Worm (Caenorhabditis elegans) whole organism, L1 larva: ENCODE data around the gene str-73.
A peak's percentile ranks its signal among the peaks of the same experiment; 100 is the strongest.

Experiments used
- C16A3.4 ChIP-seq: fragments of 150-350 bp; optimal IDR thresholded peaks from 2 replicates; lab custom pipeline; 2014; ENCODE audit warnings: missing biosample characterization, missing genetic modification characterization
- C34B4.2 ChIP-seq: sonication (generic microtip); optimal IDR thresholded peaks from 2 replicates; lab custom pipeline; 2017; ENCODE audit warnings: mild to moderate bottlenecking, missing genetic modification characterization, missing compliant biosample characterization
- F16B12.6 ChIP-seq: fragments of 150-350 bp; optimal IDR thresholded peaks from 2 replicates; lab custom pipeline; 2014; ENCODE audit warnings: missing biosample characterization, missing genetic modification characterization
- aha-1 ChIP-seq: fragments of 150-350 bp; optimal IDR thresholded peaks from 2 replicates; lab custom pipeline; 2014; ENCODE audit warnings: missing biosample characterization, missing genetic modification characterization
- ama-1 ChIP-seq: fragments of 150-350 bp; optimal IDR thresholded peaks from 2 replicates; lab custom pipeline; 2014
- blmp-1 ChIP-seq: fragments of 150-350 bp; optimal IDR thresholded peaks from 2 replicates; lab custom pipeline; 2014; ENCODE audit warnings: missing biosample characterization, missing genetic modification characterization
- ceh-90 ChIP-seq: sonication (generic microtip); optimal IDR thresholded peaks from 2 replicates; lab custom pipeline; 2016; ENCODE audit warnings: missing genetic modification characterization, missing compliant biosample characterization
- ces-1 ChIP-seq: fragments of 150-350 bp; optimal IDR thresholded peaks from 2 replicates; lab custom pipeline; 2014; ENCODE audit warnings: missing biosample characterization, missing genetic modification reagents, missing genetic modification characterization
- dpl-1 ChIP-seq, 3 experiments: fragments of 150-350 bp in 2 of 3; sonication (generic microtip) in 1 of 3; optimal IDR thresholded peaks; 2 replicates each; lab custom pipeline; 2014 to 2017; ENCODE audit warnings: missing biosample characterization in 3 of 3, missing genetic modification characterization in 3 of 3, missing genetic modification reagents in 3 of 3
- dsc-1 ChIP-seq: sonication (generic microtip); optimal IDR thresholded peaks from 2 replicates; lab custom pipeline; 2016; ENCODE audit warnings: mild to moderate bottlenecking, missing genetic modification characterization, missing compliant biosample characterization
- elt-2 ChIP-seq: sonication (generic microtip); optimal IDR thresholded peaks from 2 replicates; lab custom pipeline; 2016; ENCODE audit warnings: missing genetic modification characterization, mild to moderate bottlenecking, inconsistent platforms, missing compliant biosample characterization, missing genetic modification reagents
- ets-5 ChIP-seq: fragments of 200-800 bp; sonication (Bioruptor generic); IDR thresholded peaks from 2 replicates; pipeline ENCODE4 v1.3.6; 2022; ENCODE audit warnings: missing genetic modification characterization, missing compliant biosample characterization
- fos-1 ChIP-seq: fragments of 150-350 bp; optimal IDR thresholded peaks from 2 replicates; lab custom pipeline; 2014; ENCODE audit warnings: missing biosample characterization, missing genetic modification characterization
- grh-1 ChIP-seq: fragments of 200-800 bp; sonication (Bioruptor generic); IDR thresholded peaks from 2 replicates; pipeline ENCODE4 v1.3.6; 2022; ENCODE audit warnings: missing genetic modification reagents, missing genetic modification characterization, missing compliant biosample characterization
- hlh-4 ChIP-seq: sonication (generic microtip); optimal IDR thresholded peaks from 2 replicates; lab custom pipeline; 2016; ENCODE audit warnings: mild to moderate bottlenecking, missing genetic modification characterization, missing compliant biosample characterization
- isw-1 ChIP-seq: fragments of 200-800 bp; sonication (Bioruptor generic); IDR thresholded peaks from 2 replicates; pipeline ENCODE4 v1.3.6; 2022; ENCODE audit warnings: missing genetic modification characterization, missing compliant biosample characterization
- jun-1 ChIP-seq: fragments of 150-350 bp; optimal IDR thresholded peaks from 2 replicates; lab custom pipeline; 2014; ENCODE audit warnings: missing biosample characterization, missing genetic modification reagents, missing genetic modification characterization
- lin-15B ChIP-seq: fragments of 150-350 bp; sonication (generic microtip); optimal IDR thresholded peaks from 3 replicates; lab custom pipeline; 2014; ENCODE audit warnings: missing biosample characterization, missing genetic modification characterization
- lin-35 ChIP-seq, 2 experiments: fragments of 150-350 bp; optimal IDR thresholded peaks; 2 replicates each; lab custom pipeline; 2014; ENCODE audit warnings: missing biosample characterization in 2 of 2, missing genetic modification characterization in 2 of 2, missing genetic modification reagents in 2 of 2
- lir-3 ChIP-seq: sonication (generic microtip); optimal IDR thresholded peaks from 2 replicates; lab custom pipeline; 2016; ENCODE audit warnings: mild to moderate bottlenecking, missing genetic modification characterization, moderate library complexity, missing compliant biosample characterization; ENCODE audit not compliant: poor library complexity
- lsy-2 ChIP-seq, 2 experiments: fragments of 150-350 bp; optimal IDR thresholded peaks; 2 replicates each; lab custom pipeline; 2014; ENCODE audit warnings: missing biosample characterization in 2 of 2, missing genetic modification characterization in 2 of 2
- mdl-1 ChIP-seq, 2 experiments: fragments of 150-350 bp; optimal IDR thresholded peaks; 2 replicates each; lab custom pipeline; 2014 to 2017; ENCODE audit warnings: missing biosample characterization in 2 of 2, missing genetic modification characterization in 2 of 2, inconsistent platforms in 1 of 2
- mef-2 ChIP-seq: fragments of 150-350 bp; optimal IDR thresholded peaks from 2 replicates; lab custom pipeline; 2014; ENCODE audit warnings: missing biosample characterization, missing genetic modification characterization
- mep-1 ChIP-seq: fragments of 150-350 bp; optimal IDR thresholded peaks from 2 replicates; lab custom pipeline; 2014; ENCODE audit warnings: missing biosample characterization, missing genetic modification characterization
- nhr-12 ChIP-seq: sonication (generic microtip); optimal IDR thresholded peaks from 2 replicates; lab custom pipeline; 2017; ENCODE audit warnings: missing biosample characterization, missing genetic modification characterization
- nhr-19 ChIP-seq: fragments of 200-800 bp; sonication (Bioruptor generic); conservative IDR thresholded peaks from 2 replicates; pipeline ENCODE4 v1.3.6; 2022; ENCODE audit warnings: missing genetic modification characterization, missing compliant biosample characterization
- nhr-20 ChIP-seq: sonication (generic microtip); optimal IDR thresholded peaks from 2 replicates; lab custom pipeline; 2016; ENCODE audit warnings: mild to moderate bottlenecking, missing genetic modification characterization, missing compliant biosample characterization
- nhr-237 ChIP-seq: fragments of 150-350 bp; optimal IDR thresholded peaks from 2 replicates; lab custom pipeline; 2014; ENCODE audit warnings: missing biosample characterization, missing genetic modification characterization
- nhr-28 ChIP-seq: fragments of 150-350 bp; optimal IDR thresholded peaks from 2 replicates; lab custom pipeline; 2014; ENCODE audit warnings: missing biosample characterization, missing genetic modification characterization
- nhr-47 ChIP-seq: sonication (generic microtip); optimal IDR thresholded peaks from 2 replicates; lab custom pipeline; 2016; ENCODE audit warnings: mild to moderate bottlenecking, missing genetic modification characterization, moderate library complexity, missing compliant biosample characterization
- nhr-71 ChIP-seq: sonication (generic microtip); optimal IDR thresholded peaks from 2 replicates; lab custom pipeline; 2016; ENCODE audit warnings: mild to moderate bottlenecking, missing genetic modification characterization, moderate library complexity, missing compliant biosample characterization
- nhr-77 ChIP-seq: fragments of 150-350 bp; optimal IDR thresholded peaks from 2 replicates; lab custom pipeline; 2014; ENCODE audit warnings: missing biosample characterization, missing genetic modification characterization
- nhr-84 ChIP-seq: sonication (generic microtip); optimal IDR thresholded peaks from 2 replicates; lab custom pipeline; 2017; ENCODE audit warnings: missing biosample characterization, missing genetic modification characterization
- nhr-90 ChIP-seq: sonication (generic microtip); optimal IDR thresholded peaks from 2 replicates; lab custom pipeline; 2016; ENCODE audit warnings: mild to moderate bottlenecking, missing genetic modification characterization, missing compliant biosample characterization; ENCODE audit not compliant: poor library complexity
- pag-3 ChIP-seq: sonication (generic microtip); optimal IDR thresholded peaks from 2 replicates; lab custom pipeline; 2017; ENCODE audit warnings: missing genetic modification characterization, mild to moderate bottlenecking, missing compliant biosample characterization, antibody characterized with exemption, borderline replicate concordance; ENCODE audit not compliant: insufficient read depth
- pax-3 ChIP-seq: fragments of 200-800 bp; sonication (Bioruptor generic); optimal IDR thresholded peaks from 2 replicates; lab custom pipeline; 2018; ENCODE audit warnings: mild to moderate bottlenecking, missing genetic modification characterization, moderate library complexity, missing compliant biosample characterization
- pqm-1 ChIP-seq: sonication (generic microtip); optimal IDR thresholded peaks from 3 replicates; lab custom pipeline; 2017; ENCODE audit warnings: missing biosample characterization, missing genetic modification characterization
- rnt-1 ChIP-seq: sonication (generic microtip); optimal IDR thresholded peaks from 2 replicates; lab custom pipeline; 2016; ENCODE audit warnings: mild to moderate bottlenecking, missing genetic modification characterization, moderate library complexity, missing compliant biosample characterization
- sox-4 ChIP-seq: sonication (generic microtip); optimal IDR thresholded peaks from 2 replicates; lab custom pipeline; 2016; ENCODE audit warnings: missing genetic modification characterization, missing compliant biosample characterization
- sptf-1 ChIP-seq: fragments of 150-350 bp; optimal IDR thresholded peaks from 2 replicates; lab custom pipeline; 2014; ENCODE audit warnings: missing biosample characterization, missing genetic modification characterization
- sup-37 ChIP-seq: fragments of 200-800 bp; sonication (Bioruptor generic); optimal IDR thresholded peaks from 2 replicates; lab custom pipeline; 2018; ENCODE audit warnings: mild to moderate bottlenecking, missing genetic modification characterization, missing compliant biosample characterization
- swsn-7 ChIP-seq: sonication (generic microtip); optimal IDR thresholded peaks from 2 replicates; lab custom pipeline; 2016; ENCODE audit warnings: missing genetic modification characterization, missing compliant biosample characterization
- tbx-2 ChIP-seq: sonication (generic microtip); optimal IDR thresholded peaks from 2 replicates; lab custom pipeline; 2016; ENCODE audit warnings: missing genetic modification characterization, missing compliant biosample characterization
- tlp-1 ChIP-seq: fragments of 150-350 bp; optimal IDR thresholded peaks from 2 replicates; lab custom pipeline; 2014; ENCODE audit warnings: missing biosample characterization, missing genetic modification characterization
- unc-86 ChIP-seq: sonication (generic microtip); optimal IDR thresholded peaks from 2 replicates; lab custom pipeline; 2016; ENCODE audit warnings: missing genetic modification characterization, missing compliant biosample characterization
- vab-15 ChIP-seq: sonication (generic microtip); optimal IDR thresholded peaks from 2 replicates; lab custom pipeline; 2017; ENCODE audit warnings: missing genotype, mild to moderate bottlenecking, missing genetic modification characterization, missing compliant biosample characterization
- xbp-1 ChIP-seq: sonication (generic microtip); optimal IDR thresholded peaks from 2 replicates; lab custom pipeline; 2016; ENCODE audit warnings: missing genetic modification characterization, missing compliant biosample characterization
- zag-1 ChIP-seq: fragments of 150-350 bp; optimal IDR thresholded peaks from 2 replicates; lab custom pipeline; 2014; ENCODE audit warnings: missing biosample characterization, missing genetic modification characterization
- ztf-11 ChIP-seq, 2 experiments: sonication (generic microtip); optimal IDR thresholded peaks; 2 replicates each; lab custom pipeline; 2016 to 2017; ENCODE audit warnings: missing genetic modification characterization in 2 of 2, missing biosample characterization in 1 of 2, missing compliant biosample characterization in 1 of 2

Gene str-73

ce11 chrV:16395739-16396138, 34.3 kb upstream of the str-73 start, which contains the start of gene F13A7.12:
F13A7.12 (plus strand) TSS chrV:16396039.
- TF ChIP-seq pax-3 = no peak
- TF ChIP-seq unc-86 (tag; lab: Kevin White, UChicago) = no peak
- TF ChIP-seq lir-3 (tag; lab: Kevin White, UChicago) = no peak
- no peak for TF ChIP-seq lin-15B (tag; lab: Kevin White, UChicago)
- TF ChIP-seq xbp-1 (tag; lab: Kevin White, UChicago) = no peak
- TF ChIP-seq mep-1 = no peak
- no peak for TF ChIP-seq elt-2 (tag; lab: Kevin White, UChicago)
- TF ChIP-seq dsc-1 (tag; lab: Kevin White, UChicago) = no peak
- no peak for TF ChIP-seq nhr-28 (tag; lab: Kevin White, UChicago)
- no peak for TF ChIP-seq nhr-84 (tag; lab: Kevin White, UChicago)
- no peak for TF ChIP-seq pqm-1 (tag; lab: Kevin White, UChicago)
- no peak for TF ChIP-seq sox-4 (tag; lab: Kevin White, UChicago)
- TF ChIP-seq ama-1 = no peak
- no peak for TF ChIP-seq grh-1 (GFP tag; lab: Robert Waterston, UW)
- no peak for TF ChIP-seq jun-1 (tag; lab: Kevin White, UChicago)
- TF ChIP-seq lin-35 (GFP tag; optimal IDR thresholded peaks at IDR 0.05; lab: Kevin White, UChicago) = no peak
- TF ChIP-seq C16A3.4 = no peak
- no peak for TF ChIP-seq blmp-1
- TF ChIP-seq, all 84 proteins: peak for 0

DNA sequence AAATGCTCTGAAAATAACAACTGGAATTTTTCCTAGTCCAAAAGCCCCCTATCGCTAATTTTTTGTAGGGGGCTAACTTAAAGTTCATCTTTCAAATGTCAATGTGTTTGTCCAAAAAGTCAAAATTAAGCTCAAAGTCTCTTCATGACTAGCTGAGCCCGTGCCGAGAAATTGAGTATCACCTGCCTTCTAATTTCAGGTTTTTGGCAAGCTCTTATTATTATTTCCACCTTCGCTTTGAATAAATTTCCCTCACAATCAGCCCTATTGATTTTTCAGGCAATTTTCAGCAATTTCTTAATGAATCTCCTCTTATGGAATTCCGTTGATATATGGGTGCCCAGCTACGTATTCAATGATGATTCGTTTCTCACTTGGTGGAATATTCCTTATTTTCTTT, 30.7 kb upstream of the str-73 start, which contains the start of gene sre-36:
sre-36 (plus strand) TSS at position 301 of the 400 bp plus-strand sequence.
- TF ChIP-seq ets-5 (GFP tag; lab: Robert Waterston, UW) (no peak), nhr-20 (tag; lab: Kevin White, UChicago) (no peak), ceh-90 (tag; lab: Kevin White, UChicago) (no peak), F16B12.6 (tag; lab: Kevin White, UChicago) (no peak), C34B4.2 (tag; lab: Kevin White, UChicago) (no peak), mdl-1 (tag; optimal IDR thresholded peaks at IDR 0.05; lab: Kevin White, UChicago) (no peak)

- TF ChIP-seq xbp-1 (tag; lab: Kevin White, UChicago) (peak; percentile 91), sup-37 (peak; percentile 85), nhr-77 (tag; lab: Kevin White, UChicago) (peak; percentile 1), ztf-11 (tag; optimal IDR thresholded peaks at IDR 0.05; lab: Kevin White, UChicago) (peak in 1 of 2 experiments; percentile 98), lsy-2 (tag; optimal IDR thresholded peaks at IDR 0.05; lab: Kevin White, UChicago) (peak; percentile 79 to 89), nhr-47 (tag; lab: Kevin White, UChicago) (peak; percentile 95), grh-1 (GFP tag; lab: Robert Waterston, UW) (peak; percentile 86), elt-2 (tag; lab: Kevin White, UChicago) (peak; percentile 81), nhr-28 (tag; lab: Kevin White, UChicago) (no peak), tbx-2 (tag; lab: Kevin White, UChicago) (peak; percentile 96), lin-15B (tag; lab: Kevin White, UChicago) (peak; percentile 64), mef-2 (tag; lab: Kevin White, UChicago) (no peak), aha-1 (tag; lab: Kevin White, UChicago) (no peak), dsc-1 (tag; lab: Kevin White, UChicago) (peak; percentile 96), nhr-71 (tag; lab: Kevin White, UChicago) (peak; percentile 95), nhr-19 (peak; percentile 91), nhr-90 (tag; lab: Kevin White, UChicago) (peak; percentile 97), nhr-237 (tag; lab: Kevin White, UChicago) (no peak), sptf-1 (tag; lab: Kevin White, UChicago) (no peak), tlp-1 (tag; lab: Kevin White, UChicago) (no peak), ces-1 (no peak), ets-5 (GFP tag; lab: Robert Waterston, UW) (no peak), unc-86 (tag; lab: Kevin White, UChicago) (peak; percentile 83), pax-3 (peak; percentile 94), nhr-12 (tag; lab: Kevin White, UChicago) (no peak), dpl-1 (GFP tag; optimal IDR thresholded peaks at IDR 0.05; lab: Kevin White, UChicago) (peak; percentile 95 to 98 (median 97)), lir-3 (tag; lab: Kevin White, UChicago) (peak; percentile 96), swsn-7 (tag; lab: Kevin White, UChicago) (peak; percentile 89), pag-3 (tag; lab: Kevin White, UChicago) (no peak), rnt-1 (tag; lab: Kevin White, UChicago) (peak; percentile 99), vab-15 (peak; percentile 74), hlh-4 (peak; percentile 82), isw-1 (peak; percentile 82), zag-1 (tag; lab: Kevin White, UChicago) (no peak), fos-1 (no peak)
Observed at ce11 chrV:16401519-16401918, 28.5 kb upstream of the str-73 start, which contains the start of gene F13A7.14. F13A7.14 (plus strand) TSS chrV:16401891.
